Fruit fly (Drosophila melanogaster) whole organism, embryonic: ENCODE data around the gene ab.

Source experiments
- Ada2b ChIP-seq: fragments of 200-800 bp; sonication (Bioruptor generic); IDR thresholded peaks from 2 replicates; pipeline ENCODE4 v1.3.6; 2022; ENCODE audit warnings: missing biosample characterization, missing genetic modification characterization
- CG10321 ChIP-seq: fragments of 200-800 bp; sonication (Bioruptor generic); IDR thresholded peaks from 2 replicates; pipeline ENCODE4 v1.3.6; 2022; ENCODE audit warnings: missing biosample characterization, missing genetic modification characterization
- CG11695 ChIP-seq: fragments of 200-800 bp; sonication (Bioruptor generic); IDR thresholded peaks from 3 replicates; pipeline ENCODE4 v1.3.6; 2022; ENCODE audit warnings: missing biosample characterization, missing genetic modification characterization
- CG12071 ChIP-seq: fragments of 200-800 bp; sonication (Bioruptor generic); optimal IDR thresholded peaks from 3 replicates; lab custom pipeline; 2018; ENCODE audit warnings: missing biosample characterization, mild to moderate bottlenecking, missing genetic modification characterization
- CG13287 ChIP-seq: fragments of 200-800 bp; sonication (Bioruptor generic); IDR thresholded peaks from 2 replicates; pipeline ENCODE4 v1.3.6; 2022; ENCODE audit warnings: missing biosample characterization, missing genetic modification characterization; ENCODE audit not compliant: partially characterized antibody
- CG13296 ChIP-seq: fragments of 200-800 bp; sonication (Bioruptor generic); optimal IDR thresholded peaks from 3 replicates; lab custom pipeline; 2018; ENCODE audit warnings: missing biosample characterization, mild to moderate bottlenecking, missing genetic modification characterization
- CG18011 ChIP-seq: fragments of 200-800 bp; sonication (Bioruptor generic); optimal IDR thresholded peaks from 2 replicates; lab custom pipeline; 2017; ENCODE audit warnings: missing biosample characterization, missing genetic modification characterization, mild to moderate bottlenecking, moderate library complexity, missing genotype
- CG2199 ChIP-seq: fragments of 200-800 bp; sonication (Bioruptor generic); IDR thresholded peaks from 3 replicates; pipeline ENCODE4 v1.3.6; 2022; ENCODE audit warnings: missing biosample characterization, missing genetic modification characterization
- CG2712 ChIP-seq: fragments of 200-800 bp; optimal IDR thresholded peaks from 3 replicates; lab custom pipeline; 2019; ENCODE audit warnings: missing biosample characterization, mild to moderate bottlenecking, missing genetic modification characterization, moderate library complexity
- CG31224 ChIP-seq: fragments of 200-800 bp; sonication (Bioruptor generic); IDR thresholded peaks from 2 replicates; pipeline ENCODE4 v1.3.6; 2022; ENCODE audit warnings: missing biosample characterization, missing genetic modification characterization
- CG32767 ChIP-seq: fragments of 200-800 bp; sonication (Bioruptor generic); IDR thresholded peaks from 2 replicates; pipeline ENCODE4 v1.3.6; 2022; ENCODE audit warnings: missing biosample characterization, missing genetic modification characterization
- CG3407 ChIP-seq: fragments of 200-800 bp; sonication (Bioruptor generic); optimal IDR thresholded peaks from 2 replicates; lab custom pipeline; 2018; ENCODE audit warnings: missing biosample characterization, mild to moderate bottlenecking, missing genetic modification characterization
- CG4424 ChIP-seq: fragments of 200-800 bp; sonication (Bioruptor generic); optimal IDR thresholded peaks from 3 replicates; lab custom pipeline; 2016; ENCODE audit warnings: missing biosample characterization, missing genetic modification characterization
- CG4730 ChIP-seq: fragments of 200-800 bp; sonication (Bioruptor generic); IDR thresholded peaks from 2 replicates; pipeline ENCODE4 v1.3.6; 2022; ENCODE audit warnings: missing biosample characterization, missing genetic modification characterization
- CG6765 ChIP-seq: fragments of 200-800 bp; sonication (Bioruptor generic); optimal IDR thresholded peaks from 3 replicates; lab custom pipeline; 2017; ENCODE audit warnings: missing biosample characterization, mild to moderate bottlenecking, missing genetic modification characterization
- CG8089 ChIP-seq: fragments of 200-800 bp; sonication (Bioruptor generic); optimal IDR thresholded peaks from 3 replicates; lab custom pipeline; 2016; ENCODE audit warnings: missing biosample characterization, missing genetic modification characterization
- Camta ChIP-seq: fragments of 200-800 bp; sonication (Bioruptor generic); optimal IDR thresholded peaks from 2 replicates; lab custom pipeline; 2016; ENCODE audit warnings: missing biosample characterization, missing genetic modification characterization
- Chrac-16 ChIP-seq: fragments of 200-800 bp; sonication (Bioruptor generic); optimal IDR thresholded peaks from 3 replicates; lab custom pipeline; 2016; ENCODE audit warnings: missing biosample characterization, missing genetic modification characterization
- Dek ChIP-seq: fragments of 200-800 bp; sonication (Bioruptor generic); optimal IDR thresholded peaks from 3 replicates; lab custom pipeline; 2019; ENCODE audit warnings: missing biosample characterization, mild to moderate bottlenecking, missing genetic modification characterization, moderate library complexity
- GATAe ChIP-seq: fragments of 200-800 bp; sonication (Bioruptor generic); conservative IDR thresholded peaks from 2 replicates; pipeline ENCODE4 v1.3.6; 2022; ENCODE audit warnings: missing biosample characterization, missing genetic modification characterization
- Gug ChIP-seq: fragments of 200-800 bp; sonication (Bioruptor generic); IDR thresholded peaks from 4 replicates; pipeline ENCODE4 v1.3.6; 2022; ENCODE audit warnings: missing biosample characterization, missing genetic modification characterization
- Hmr ChIP-seq: fragments of 200-800 bp; sonication (Bioruptor generic); optimal IDR thresholded peaks from 3 replicates; lab custom pipeline; 2017; ENCODE audit warnings: mild to moderate bottlenecking, missing biosample characterization, missing genetic modification reagents, missing genetic modification characterization
- Hr39 ChIP-seq: fragments of >200 bp; optimal IDR thresholded peaks from 2 replicates; lab custom pipeline; 2017
- Lim3 ChIP-seq: fragments of 200-800 bp; sonication (Bioruptor generic); IDR thresholded peaks from 2 replicates; pipeline ENCODE4 v1.3.6; 2022; ENCODE audit warnings: missing biosample characterization, missing genetic modification characterization
- MBD-R2 ChIP-seq: fragments of 200-800 bp; sonication (Bioruptor generic); IDR thresholded peaks from 2 replicates; pipeline ENCODE4 v1.3.6; 2022; ENCODE audit warnings: missing biosample characterization, missing genetic modification characterization
- Mrtf ChIP-seq: fragments of 200-800 bp; sonication (Bioruptor generic); IDR thresholded peaks from 3 replicates; pipeline ENCODE4 v1.3.6; 2022; ENCODE audit warnings: missing biosample characterization, missing genetic modification characterization
- Myb ChIP-seq: fragments of 200-800 bp; sonication (Bioruptor generic); optimal IDR thresholded peaks from 2 replicates; lab custom pipeline; 2016; ENCODE audit warnings: missing biosample characterization, missing genetic modification characterization
- NC2α ChIP-seq: fragments of 200-800 bp; sonication (Bioruptor generic); optimal IDR thresholded peaks from 2 replicates; lab custom pipeline; 2016; ENCODE audit warnings: missing biosample characterization, missing genetic modification characterization
- Nf-YA ChIP-seq: fragments of 200-800 bp; sonication (Bioruptor generic); IDR thresholded peaks from 2 replicates; pipeline ENCODE4 v1.3.6; 2022; ENCODE audit warnings: missing biosample characterization, missing genetic modification characterization
- Optix ChIP-seq: fragments of 200-800 bp; sonication (Bioruptor generic); IDR thresholded peaks from 3 replicates; pipeline ENCODE4 v1.3.6; 2022; ENCODE audit warnings: missing biosample characterization, missing genetic modification characterization
- Six4 ChIP-seq: fragments of 200-800 bp; sonication (Bioruptor generic); optimal IDR thresholded peaks from 2 replicates; lab custom pipeline; 2016; ENCODE audit warnings: missing biosample characterization, missing genetic modification characterization
- amos ChIP-seq: fragments of 200-800 bp; sonication (Bioruptor generic); IDR thresholded peaks from 2 replicates; pipeline ENCODE4 v1.3.6; 2022; ENCODE audit warnings: missing biosample characterization, missing genetic modification characterization; ENCODE audit not compliant: partially characterized antibody
- cg ChIP-seq: fragments of 200-800 bp; sonication (Bioruptor generic); optimal IDR thresholded peaks from 3 replicates; lab custom pipeline; 2019; ENCODE audit warnings: missing biosample characterization, mild to moderate bottlenecking, missing genetic modification characterization, moderate library complexity
- chn ChIP-seq: fragments of 200-800 bp; sonication (Bioruptor generic); optimal IDR thresholded peaks from 2 replicates; lab custom pipeline; 2016; ENCODE audit warnings: missing biosample characterization, missing genetic modification characterization
- dati ChIP-seq: fragments of 200-800 bp; sonication (Bioruptor generic); IDR thresholded peaks from 2 replicates; pipeline ENCODE4 v1.3.6; 2022; ENCODE audit warnings: missing biosample characterization, missing genetic modification characterization
- emc ChIP-seq: fragments of 200-800 bp; sonication (Bioruptor generic); optimal IDR thresholded peaks from 2 replicates; lab custom pipeline; 2016; ENCODE audit warnings: missing biosample characterization, missing genetic modification characterization
- ftz-f1 ChIP-seq: fragments of 200-800 bp; sonication (Bioruptor generic); optimal IDR thresholded peaks from 2 replicates; lab custom pipeline; 2016; ENCODE audit warnings: missing biosample characterization, missing genetic modification characterization
- gce ChIP-seq: fragments of 200-800 bp; sonication (Bioruptor generic); IDR thresholded peaks from 3 replicates; pipeline ENCODE4 v1.3.6; 2022; ENCODE audit warnings: missing biosample characterization, missing genetic modification characterization
- gcm ChIP-seq: fragments of 200-800 bp; sonication (Bioruptor generic); optimal IDR thresholded peaks from 2 replicates; lab custom pipeline; 2019; ENCODE audit warnings: missing biosample characterization, mild to moderate bottlenecking, missing genetic modification characterization, moderate library complexity
- hb ChIP-seq: fragments of 200-800 bp; sonication (Bioruptor generic); IDR thresholded peaks from 3 replicates; pipeline ENCODE4 v1.3.6; 2022; ENCODE audit warnings: missing biosample characterization, missing genetic modification characterization; ENCODE audit not compliant: partially characterized antibody
- her ChIP-seq: fragments of 200-800 bp; sonication (Bioruptor generic); optimal IDR thresholded peaks from 2 replicates; lab custom pipeline; 2016; ENCODE audit warnings: missing biosample characterization, missing genetic modification characterization
- ind ChIP-seq: fragments of 200-800 bp; sonication (Bioruptor generic); optimal IDR thresholded peaks from 3 replicates; lab custom pipeline; 2016; ENCODE audit warnings: missing biosample characterization, missing genetic modification characterization
- jing ChIP-seq: fragments of 200-800 bp; sonication (Bioruptor generic); optimal IDR thresholded peaks from 2 replicates; lab custom pipeline; 2018; ENCODE audit warnings: missing biosample characterization, mild to moderate bottlenecking, missing genetic modification characterization
- pb ChIP-seq: fragments of 200-800 bp; sonication (Bioruptor generic); optimal IDR thresholded peaks from 3 replicates; lab custom pipeline; 2016; ENCODE audit warnings: missing biosample characterization, missing genetic modification characterization
- pros ChIP-seq: fragments of 200-800 bp; sonication (Bioruptor generic); optimal IDR thresholded peaks from 3 replicates; lab custom pipeline; 2019; ENCODE audit warnings: missing biosample characterization, mild to moderate bottlenecking, missing genetic modification characterization, moderate library complexity
- ranshi ChIP-seq: fragments of 200-800 bp; sonication (Bioruptor generic); IDR thresholded peaks from 2 replicates; pipeline ENCODE4 v1.3.6; 2022; ENCODE audit warnings: missing biosample characterization, missing genetic modification characterization
- repo ChIP-seq: fragments of 200-800 bp; sonication (Bioruptor generic); optimal IDR thresholded peaks from 2 replicates; lab custom pipeline; 2016; ENCODE audit warnings: missing biosample characterization, missing genetic modification characterization
- rib ChIP-seq: fragments of 200-800 bp; sonication (Bioruptor generic); IDR thresholded peaks from 2 replicates; pipeline ENCODE4 v1.3.6; 2022; ENCODE audit warnings: missing biosample characterization, missing genetic modification characterization
- tll ChIP-seq, 2 experiments: fragments of 200-800 bp in 1 of 2; fragments of >200 bp in 1 of 2; sonication (Bioruptor generic) in 1 of 2; optimal IDR thresholded peaks; 2 replicates each; lab custom pipeline; 2017 to 2019; ENCODE audit warnings: missing biosample characterization in 2 of 2, missing genetic modification characterization in 2 of 2, mild to moderate bottlenecking in 1 of 2, moderate library complexity in 1 of 2
- usp ChIP-seq: fragments of >200 bp; optimal IDR thresholded peaks from 2 replicates; lab custom pipeline; 2017; ENCODE audit warnings: missing biosample characterization, missing genetic modification characterization
- wek ChIP-seq: fragments of 200-800 bp; sonication (Bioruptor generic); optimal IDR thresholded peaks from 3 replicates; lab custom pipeline; 2018; ENCODE audit warnings: missing biosample characterization, mild to moderate bottlenecking, missing genetic modification characterization, moderate library complexity
- zfh1 ChIP-seq: fragments of 200-800 bp; sonication (Bioruptor generic); IDR thresholded peaks from 3 replicates; pipeline ENCODE4 v1.3.6; 2022; ENCODE audit warnings: missing biosample characterization, missing genetic modification characterization

Gene ab

DNA sequence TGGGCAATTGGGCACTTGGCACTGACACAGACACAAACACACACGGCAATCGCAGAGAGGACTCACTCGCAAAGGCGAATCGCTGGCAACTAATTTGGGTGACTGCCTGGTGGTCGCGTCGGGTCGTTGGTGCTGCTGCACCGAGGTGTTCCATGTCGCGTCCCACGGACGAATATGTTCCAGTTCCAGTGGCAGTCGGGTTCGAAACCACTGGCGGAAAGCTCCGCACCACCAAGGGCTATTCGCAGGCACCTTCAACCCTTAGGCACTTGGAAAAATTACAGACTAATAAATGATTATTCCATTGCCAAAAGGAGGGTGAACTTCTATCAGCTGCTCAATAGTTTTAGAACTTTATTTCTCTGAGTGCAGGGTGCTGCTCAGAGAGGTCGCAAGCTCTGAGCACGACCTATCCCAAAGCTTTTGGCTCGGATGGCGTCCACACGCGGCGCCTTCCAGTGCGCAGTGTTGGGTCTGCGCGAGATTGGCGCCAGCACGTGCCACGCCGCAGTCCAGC lies 6.9 kb upstream of the ab start, which contains the start of gene Ca-beta (continued):
- TF ChIP-seq CG6765 (GFP tag; lab: Kevin White, UChicago): peak; percentile 38
- TF ChIP-seq zfh1 (GFP tag; lab: Robert Waterston, UW): peak; percentile 50; the same call in 1 of the 3 replicates
- TF ChIP-seq her (GFP tag; lab: Kevin White, UChicago): peak; percentile 34
- TF ChIP-seq Nf-YA: no peak
- TF ChIP-seq CG4424 (GFP tag; lab: Kevin White, UChicago): no peak
- no peak for TF ChIP-seq dati (GFP tag; lab: Robert Waterston, UW)
- TF ChIP-seq CG2712 (tag; lab: Kevin White, UChicago): no peak
- no peak for TF ChIP-seq gce
- peak; percentile 46 for TF ChIP-seq ind (GFP tag; lab: Kevin White, UChicago)
- TF ChIP-seq rib (GFP tag; lab: Robert Waterston, UW): no peak
- peak; percentile 40 for TF ChIP-seq CG13296 (GFP tag; lab: Kevin White, UChicago)
- TF ChIP-seq ranshi: peak; percentile 53; the same call in 1 of the 2 replicates
- TF ChIP-seq jing (GFP tag; lab: Kevin White, UChicago): no peak
- TF ChIP-seq Dek (tag; lab: Kevin White, UChicago): peak; percentile 46
- peak; percentile 14 for TF ChIP-seq CG12071
- TF ChIP-seq NC2α (GFP tag; lab: Kevin White, UChicago): no peak
- no peak for TF ChIP-seq ftz-f1 (GFP tag; lab: Kevin White, UChicago)
- TF ChIP-seq gcm (GFP tag; lab: Kevin White, UChicago): no peak
- no peak for TF ChIP-seq Mrtf (GFP tag; lab: Robert Waterston, UW)
- no peak for TF ChIP-seq tll (GFP tag; optimal IDR thresholded peaks at IDR 0.05; lab: Kevin White, UChicago)
- TF ChIP-seq CG31224 (GFP tag; lab: Robert Waterston, UW): 0 out of 2 replicates have a peak, but pooled peaks have one; percentile 40
- TF ChIP-seq cg (GFP tag; lab: Kevin White, UChicago): no peak
- TF ChIP-seq Hmr (GFP tag; lab: Kevin White, UChicago): peak; percentile 75
- no peak for TF ChIP-seq Lim3
- TF ChIP-seq CG13287 (GFP tag; lab: Robert Waterston, UW): no peak
- TF ChIP-seq CG10321 (GFP tag; lab: Robert Waterston, UW): no peak
- no peak for TF ChIP-seq CG11695 (GFP tag; lab: Robert Waterston, UW)
- TF ChIP-seq usp (GFP tag; lab: Kevin White, UChicago): no peak
- no peak for TF ChIP-seq Camta
- no peak for TF ChIP-seq CG18011 (GFP tag; lab: Kevin White, UChicago)
- no peak for TF ChIP-seq repo (GFP tag; lab: Kevin White, UChicago)
- no peak for TF ChIP-seq amos (GFP tag; lab: Robert Waterston, UW)
- peak; percentile 58; the same call in 1 of the 2 replicates for TF ChIP-seq MBD-R2 (GFP tag; lab: Robert Waterston, UW)
- no peak for TF ChIP-seq wek (GFP tag; lab: Kevin White, UChicago)
- peak; percentile 23 for TF ChIP-seq Myb (GFP tag; lab: Kevin White, UChicago)
- TF ChIP-seq GATAe (GFP tag; lab: Robert Waterston, UW): no peak
- TF ChIP-seq emc (GFP tag; lab: Kevin White, UChicago): no peak
- no peak for TF ChIP-seq CG8089 (GFP tag; lab: Kevin White, UChicago)
- no peak for TF ChIP-seq Chrac-16 (GFP tag; lab: Kevin White, UChicago)
- no peak for TF ChIP-seq pros (GFP tag; lab: Kevin White, UChicago)
- TF ChIP-seq CG4730 (GFP tag; lab: Robert Waterston, UW): no peak
- TF ChIP-seq Ada2b: peak; percentile 73
- TF ChIP-seq Gug (GFP tag; lab: Robert Waterston, UW): peak; percentile 58; the same call in 2 of the 4 replicates
- TF ChIP-seq pb (GFP tag; lab: Kevin White, UChicago): no peak
- TF ChIP-seq chn (GFP tag; lab: Kevin White, UChicago): no peak
- no peak for TF ChIP-seq Hr39 (lab: Kevin White, UChicago)
- TF ChIP-seq hb (GFP tag; lab: Robert Waterston, UW): 0 out of 3 replicates have a peak, but pooled peaks have one; percentile 48
- no peak for TF ChIP-seq CG3407 (GFP tag; lab: Kevin White, UChicago)
- TF ChIP-seq CG2199 (GFP tag; lab: Robert Waterston, UW): no peak
- no peak for TF ChIP-seq CG32767 (GFP tag; lab: Robert Waterston, UW)
- no peak for TF ChIP-seq Six4 (GFP tag; lab: Kevin White, UChicago)
- no peak for TF ChIP-seq Optix (GFP tag; lab: Robert Waterston, UW)
